Worm (Caenorhabditis elegans): ENCODE measurements around the gene asp-6.

DNA sequence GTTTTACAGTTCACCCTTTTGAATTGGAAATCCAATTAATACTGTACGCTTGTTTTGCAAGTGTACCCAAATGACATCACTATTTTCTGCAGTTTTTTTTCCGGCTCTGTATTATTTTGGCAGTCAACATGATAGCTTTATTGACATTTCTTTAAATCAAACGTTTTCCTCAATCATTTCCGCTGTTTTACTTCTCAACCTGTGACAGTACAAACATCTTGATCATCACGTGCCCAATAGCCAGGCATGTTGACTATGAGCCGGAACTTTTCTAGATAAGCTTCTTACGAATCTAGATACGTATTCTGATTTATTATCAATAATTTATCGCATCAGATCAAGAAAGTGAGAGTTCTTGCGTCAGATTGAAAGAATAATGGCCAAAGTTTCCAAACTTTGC lies 1.1 kb upstream of the asp-6 start:
- no peak for TF ChIP-seq him-1 (tag; optimal IDR thresholded peaks at IDR 0.05)
- TF ChIP-seq W03F9.2 (tag; optimal IDR thresholded peaks at IDR 0.05): no peak

Data from whole organism, L4/young adult.